Worm (Caenorhabditis elegans): Measurements from ENCODE around the gene C15C8.6.

DNA sequence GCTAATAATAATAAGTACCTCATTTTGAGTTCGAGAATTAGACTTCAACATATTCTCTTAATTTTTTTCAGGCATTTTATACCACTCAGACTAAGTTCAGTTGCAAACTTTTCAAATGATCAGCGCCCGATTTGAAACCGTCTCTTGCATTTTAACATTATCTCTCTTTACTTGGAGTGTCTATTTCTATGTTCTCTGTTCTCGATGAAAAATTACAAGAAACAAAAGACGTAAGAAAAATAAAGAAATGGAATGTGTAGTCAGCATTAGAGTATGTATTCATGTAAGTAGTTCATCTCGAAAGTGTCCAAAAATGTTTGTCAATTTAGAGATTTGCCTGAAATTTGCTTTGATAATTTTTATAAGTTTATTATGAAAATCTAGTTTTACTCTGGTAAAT lies 48.8 kb upstream of the C15C8.6 start, which contains the start of gene ugt-3:
- TF ChIP-seq nhr-12 (tag; optimal IDR thresholded peaks at IDR 0.05) (no peak), lsy-2 (tag; optimal IDR thresholded peaks at IDR 0.05) (no peak)

Measured in whole organism, L2 larva.